Worm (Caenorhabditis elegans): ENCODE measurements around the gene glct-6.

The glct-6 gene

DNA sequence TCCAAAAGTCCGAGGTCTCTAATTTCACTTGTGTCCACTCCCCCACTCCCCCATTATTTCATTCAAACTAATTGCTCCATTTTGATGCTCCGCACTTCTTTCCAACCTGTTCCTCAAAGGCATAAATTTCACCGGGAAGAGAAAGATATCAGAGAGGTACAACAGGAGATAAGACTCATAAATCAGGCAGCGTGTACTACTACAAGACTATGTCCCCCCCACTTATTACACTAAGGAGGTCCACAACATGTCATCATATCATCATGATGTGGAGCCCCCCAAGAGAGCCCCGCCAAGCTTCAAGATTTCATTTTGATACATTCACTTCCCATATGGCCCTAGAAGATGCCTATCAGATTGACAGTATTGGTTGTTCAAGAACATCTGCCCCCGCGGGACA is 18.6 kb upstream of the glct-6 start:
- no peak for TF ChIP-seq him-1 (tag; optimal IDR thresholded peaks at IDR 0.05)
- no peak for TF ChIP-seq dao-5 (tag; optimal IDR thresholded peaks at IDR 0.05)
- no peak for TF ChIP-seq W03F9.2 (tag; optimal IDR thresholded peaks at IDR 0.05)

DNA sequence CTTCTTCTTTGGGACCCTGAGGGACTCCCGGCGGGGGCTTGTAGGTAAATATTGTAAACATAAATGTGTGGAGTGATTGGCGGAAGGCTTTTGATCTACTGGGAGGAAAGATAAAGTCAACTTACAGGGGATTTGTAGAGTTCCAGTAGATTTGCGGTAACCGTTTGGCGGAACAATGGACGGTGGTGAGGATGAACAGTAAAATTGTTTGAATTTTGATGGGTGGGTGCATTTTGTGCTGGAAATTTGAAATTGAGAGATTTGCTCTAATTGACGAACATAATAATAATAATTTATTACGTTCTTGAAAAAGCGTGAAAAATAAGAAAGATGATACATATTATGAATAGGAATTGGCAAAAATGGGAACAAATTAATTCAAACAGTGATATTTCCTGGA is 17.4 kb upstream of the glct-6 start, which contains the start of gene vab-2:
Gene vab-2 (minus strand): TSS at position 238 of the 400 bp plus-strand sequence.
- TF ChIP-seq W03F9.2 (tag; optimal IDR thresholded peaks at IDR 0.05) (no peak), him-1 (tag; optimal IDR thresholded peaks at IDR 0.05) (no peak), dao-5 (tag; optimal IDR thresholded peaks at IDR 0.05) (no peak)

DNA sequence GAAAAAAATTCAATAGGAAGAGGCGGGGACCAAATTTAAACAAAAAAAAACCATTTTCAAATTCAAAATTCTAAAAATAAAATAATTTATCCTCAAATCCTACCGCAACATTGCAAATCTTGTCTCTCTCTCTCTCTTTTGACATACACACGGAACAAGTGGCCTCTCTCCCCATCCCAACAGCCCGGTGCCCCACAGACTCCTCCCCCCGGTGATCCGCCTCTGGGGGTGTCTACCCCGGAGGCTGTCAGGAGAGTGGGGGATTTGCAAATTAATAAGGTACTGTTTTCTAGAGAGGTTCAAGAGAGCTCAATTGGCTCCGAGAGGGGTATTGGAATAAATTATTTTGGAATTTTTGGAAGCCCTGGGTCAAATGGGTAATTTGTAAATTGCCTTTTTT is 16.3 kb upstream of the glct-6 start:
- TF ChIP-seq him-1 (tag; optimal IDR thresholded peaks at IDR 0.05) = no peak
- no peak for TF ChIP-seq dao-5 (tag; optimal IDR thresholded peaks at IDR 0.05)
- TF ChIP-seq W03F9.2 (tag; optimal IDR thresholded peaks at IDR 0.05) = no peak

DNA sequence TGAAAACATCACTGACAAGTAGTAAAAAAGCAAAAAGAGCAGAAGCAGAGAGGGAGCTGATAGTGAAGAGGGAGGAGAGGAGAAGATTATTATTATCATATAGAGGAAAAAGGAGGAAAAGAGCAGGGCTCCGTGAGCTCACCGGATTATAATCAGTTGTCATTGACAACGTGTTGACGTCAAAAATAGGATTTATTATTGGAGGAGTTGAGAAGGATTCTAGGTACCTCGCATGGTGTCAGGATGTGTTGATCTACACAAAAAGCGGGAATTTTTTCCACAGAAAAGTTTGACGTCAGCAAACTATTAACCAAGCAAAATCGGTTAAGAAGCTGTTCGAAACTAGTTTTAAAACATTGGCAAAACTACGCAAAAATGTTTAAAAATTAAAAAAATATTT is 9.8 kb upstream of the glct-6 start:
- TF ChIP-seq dao-5 (tag; optimal IDR thresholded peaks at IDR 0.05) (no peak), him-1 (tag; optimal IDR thresholded peaks at IDR 0.05) (no peak), W03F9.2 (tag; optimal IDR thresholded peaks at IDR 0.05) (no peak)

DNA sequence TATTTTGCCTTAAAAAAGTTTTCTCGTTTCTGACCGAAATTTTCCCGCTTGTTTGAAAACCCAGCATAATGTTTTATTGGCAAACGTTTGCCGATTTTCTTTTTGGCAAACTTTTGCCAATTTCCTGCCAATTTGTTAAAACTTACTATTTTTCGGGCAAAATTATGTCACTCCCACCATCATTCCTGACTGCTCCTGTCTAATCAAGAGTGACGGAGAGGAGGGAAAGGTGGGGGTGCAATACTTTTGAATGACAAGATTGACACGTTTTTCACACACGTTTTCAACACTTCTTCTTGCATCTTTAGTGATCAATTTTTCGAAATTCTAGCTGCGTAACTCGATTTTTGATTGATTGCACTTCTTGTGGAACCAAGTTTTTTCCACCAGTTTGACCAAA is 2.5 kb upstream of the glct-6 start:
- TF ChIP-seq W03F9.2 (tag; optimal IDR thresholded peaks at IDR 0.05) (no peak), dao-5 (tag; optimal IDR thresholded peaks at IDR 0.05) (no peak), him-1 (tag; optimal IDR thresholded peaks at IDR 0.05) (no peak)

DNA sequence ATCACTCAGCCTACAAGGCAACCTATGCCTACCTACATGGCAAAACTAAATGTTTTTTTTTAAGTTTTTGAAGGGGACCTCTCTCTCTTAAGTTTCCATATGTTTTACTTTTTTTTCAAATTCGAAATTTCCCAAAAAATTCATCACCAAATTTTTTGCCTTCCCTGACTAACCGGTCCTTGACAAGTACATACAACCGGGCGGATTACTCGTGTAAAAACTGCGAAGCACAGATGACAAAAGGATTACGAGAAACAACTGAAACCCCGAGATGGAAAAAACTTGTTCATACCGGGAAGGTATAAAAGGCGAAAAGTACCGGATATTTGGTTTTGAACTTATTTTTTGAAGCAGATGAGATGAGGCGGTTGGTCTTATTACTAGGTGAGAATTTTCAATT is 10.4 kb downstream of the glct-6 start, which contains the start of gene K09B3.1:
Gene K09B3.1 (plus strand): TSS at position 301 of the 400 bp plus-strand sequence.
- no peak for TF ChIP-seq W03F9.2 (tag; optimal IDR thresholded peaks at IDR 0.05)
- no peak for TF ChIP-seq dao-5 (tag; optimal IDR thresholded peaks at IDR 0.05)
- no peak for TF ChIP-seq him-1 (tag; optimal IDR thresholded peaks at IDR 0.05)

DNA sequence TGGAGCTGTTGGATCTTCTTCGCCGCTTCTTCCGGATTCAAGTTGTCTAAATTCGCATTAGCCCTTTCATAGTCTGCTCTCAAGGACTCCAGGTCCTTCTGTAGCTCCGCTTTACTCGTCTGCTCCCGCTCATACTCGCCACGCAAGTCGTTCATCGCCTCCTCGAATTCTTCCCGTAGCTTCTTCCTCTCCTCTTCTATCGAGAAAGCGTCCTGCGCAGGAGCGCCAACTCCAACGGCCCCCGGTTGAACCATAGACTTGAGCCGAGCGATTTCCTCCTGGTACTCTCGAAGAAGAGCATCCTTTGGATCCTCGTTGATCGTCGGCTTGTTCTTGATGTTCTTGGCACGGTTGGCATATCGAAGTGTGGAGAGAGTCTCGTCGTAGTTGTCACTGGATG is 13.4 kb downstream of the glct-6 start:
- TF ChIP-seq W03F9.2 (tag; optimal IDR thresholded peaks at IDR 0.05) = no peak
- TF ChIP-seq dao-5 (tag; optimal IDR thresholded peaks at IDR 0.05) = no peak

DNA sequence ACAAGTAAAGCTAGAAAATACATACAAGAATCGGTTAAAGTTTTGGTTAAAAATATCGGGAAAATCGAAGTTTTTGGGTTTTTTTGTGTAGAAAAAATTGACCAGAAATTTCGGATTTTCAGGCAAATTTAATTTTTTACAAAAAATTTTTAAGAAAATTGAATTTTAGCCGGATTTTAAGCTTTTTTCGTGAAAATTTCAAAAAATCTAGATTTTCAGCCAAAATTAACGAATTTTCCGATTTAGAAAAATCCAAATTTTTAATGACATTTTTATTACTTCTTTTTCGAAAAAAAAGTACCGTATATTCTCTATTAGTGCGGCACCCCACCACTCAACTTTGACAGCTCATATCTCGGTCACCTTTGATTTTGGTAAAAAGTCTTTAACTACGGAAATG is 16.9 kb downstream of the glct-6 start, which contains the start of gene osm-3:
Gene osm-3 (minus strand): TSS at position 101 of the 400 bp plus-strand sequence.
- TF ChIP-seq W03F9.2 (tag; optimal IDR thresholded peaks at IDR 0.05) (no peak), dao-5 (tag; optimal IDR thresholded peaks at IDR 0.05) (no peak), him-1 (tag; optimal IDR thresholded peaks at IDR 0.05) (no peak)

DNA sequence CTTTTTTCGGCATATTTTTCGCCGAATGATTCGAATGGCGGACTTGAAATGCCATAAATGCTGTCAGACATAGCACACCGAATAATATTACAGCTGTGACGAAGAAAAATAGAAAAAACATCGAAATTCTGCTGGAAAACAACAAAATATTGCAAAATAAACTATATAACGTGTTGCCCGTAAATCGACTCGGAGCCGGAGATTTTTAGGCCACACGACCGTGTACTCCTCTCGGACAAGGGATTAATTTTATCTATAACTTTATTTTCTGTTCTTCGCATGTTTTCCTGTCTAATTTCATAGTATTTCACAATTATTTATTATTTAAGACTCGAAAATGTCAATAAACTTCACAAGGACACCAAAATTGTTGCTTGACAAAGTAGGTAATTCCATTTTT is 19.2 kb downstream of the glct-6 start, which contains the start of the genes algn-14 and M02B7.2:
Gene algn-14 (minus strand): TSS at position 175 of the 400 bp plus-strand sequence.
Gene M02B7.2 (plus strand): TSS at position 330 of the 400 bp plus-strand sequence.
- TF ChIP-seq him-1 (tag; optimal IDR thresholded peaks at IDR 0.05) (no peak), W03F9.2 (tag; optimal IDR thresholded peaks at IDR 0.05) (peak; percentile 49)

DNA sequence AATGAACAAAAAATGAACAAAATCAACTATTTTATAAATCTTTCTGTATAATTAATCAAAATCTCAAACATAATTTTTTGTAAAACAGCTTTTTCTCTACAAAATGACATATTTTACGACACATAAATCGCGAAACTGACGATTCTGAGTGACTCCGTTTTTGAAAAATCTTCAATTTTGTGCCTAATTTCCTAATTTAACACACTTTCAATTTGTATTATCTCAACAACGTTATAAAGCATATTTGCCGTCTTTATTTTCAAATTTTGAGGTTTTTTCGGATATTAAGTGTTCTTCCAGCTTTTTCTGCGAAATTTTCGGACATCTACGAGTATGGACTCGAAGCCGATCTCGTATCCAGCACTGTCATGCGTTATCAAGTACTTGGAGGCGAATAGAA is 21.2 kb downstream of the glct-6 start, which contains the start of gene fbxc-47:
Gene fbxc-47 (plus strand): TSS at position 301 of the 400 bp plus-strand sequence.
- TF ChIP-seq W03F9.2 (tag; optimal IDR thresholded peaks at IDR 0.05) (no peak), him-1 (tag; optimal IDR thresholded peaks at IDR 0.05) (no peak), dao-5 (tag; optimal IDR thresholded peaks at IDR 0.05) (no peak)

DNA sequence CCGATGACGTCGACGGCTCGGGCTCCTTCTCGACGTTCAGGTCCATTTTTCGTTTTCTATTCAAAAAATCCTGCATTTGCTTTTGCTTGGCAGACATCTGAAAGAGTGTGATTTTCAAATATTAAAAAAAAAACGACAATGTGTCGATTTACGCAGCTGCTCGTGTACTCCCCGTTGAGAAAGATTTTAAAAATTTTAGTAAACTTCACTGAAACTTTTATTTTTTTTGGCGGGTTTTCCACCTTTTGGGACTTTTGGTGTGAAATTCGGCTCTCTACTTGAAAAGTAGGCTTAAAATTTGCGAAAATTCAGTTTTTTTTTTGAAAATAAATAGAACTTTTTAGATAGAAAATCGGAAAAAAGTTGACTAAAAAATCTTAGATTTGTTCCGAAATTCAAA is 23.1 kb downstream of the glct-6 start, which contains the start of gene M02B7.7:
Gene M02B7.7 (minus strand): TSS at position 101 of the 400 bp plus-strand sequence.
- TF ChIP-seq W03F9.2 (tag; optimal IDR thresholded peaks at IDR 0.05) = no peak
- TF ChIP-seq dao-5 (tag; optimal IDR thresholded peaks at IDR 0.05) = no peak
- no peak for TF ChIP-seq him-1 (tag; optimal IDR thresholded peaks at IDR 0.05)

DNA sequence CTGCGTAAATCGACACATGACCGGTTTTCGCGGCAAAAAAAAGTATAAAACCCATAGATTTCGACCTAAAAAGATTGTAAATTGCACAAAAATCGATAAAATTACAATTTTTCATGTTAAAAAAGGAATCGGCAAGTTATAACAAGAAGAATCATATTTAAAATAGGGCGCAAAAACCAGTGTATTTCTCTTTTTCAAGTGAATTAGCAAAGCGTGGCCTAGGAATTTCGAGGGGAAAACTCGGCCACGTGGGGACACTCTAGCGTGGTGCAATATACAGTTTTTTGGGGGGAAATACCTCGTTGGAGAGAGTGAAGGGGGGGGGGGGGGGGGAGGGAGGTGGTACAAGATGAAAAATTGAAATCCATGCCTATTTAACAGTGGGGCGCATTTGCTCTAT is 23.5 kb downstream of the glct-6 start:
- no peak for TF ChIP-seq him-1 (tag; optimal IDR thresholded peaks at IDR 0.05)
- no peak for TF ChIP-seq dao-5 (tag; optimal IDR thresholded peaks at IDR 0.05)
- no peak for TF ChIP-seq W03F9.2 (tag; optimal IDR thresholded peaks at IDR 0.05)

DNA sequence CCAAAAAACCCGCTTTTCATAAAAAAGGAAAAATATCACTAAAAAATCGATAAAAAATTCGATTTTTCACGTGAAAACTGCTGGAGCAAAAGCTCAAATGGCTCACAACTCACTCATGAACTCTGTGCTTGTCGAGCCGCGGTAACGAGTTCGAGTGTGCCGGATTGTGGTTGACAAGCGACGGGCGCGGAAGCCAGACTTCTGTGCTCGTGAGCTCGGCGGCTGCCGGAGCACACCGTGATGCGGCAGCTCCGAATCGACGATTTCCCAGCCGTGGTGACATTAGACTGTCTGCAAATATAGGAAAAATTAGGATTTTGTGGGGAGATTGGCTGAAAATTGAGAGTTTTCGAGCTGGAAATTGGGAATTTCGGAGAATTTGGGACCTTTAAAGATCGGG is 28.8 kb downstream of the glct-6 start:
- no peak for TF ChIP-seq dao-5 (tag; optimal IDR thresholded peaks at IDR 0.05)
- TF ChIP-seq him-1 (tag; optimal IDR thresholded peaks at IDR 0.05) = no peak
- no peak for TF ChIP-seq W03F9.2 (tag; optimal IDR thresholded peaks at IDR 0.05)

DNA sequence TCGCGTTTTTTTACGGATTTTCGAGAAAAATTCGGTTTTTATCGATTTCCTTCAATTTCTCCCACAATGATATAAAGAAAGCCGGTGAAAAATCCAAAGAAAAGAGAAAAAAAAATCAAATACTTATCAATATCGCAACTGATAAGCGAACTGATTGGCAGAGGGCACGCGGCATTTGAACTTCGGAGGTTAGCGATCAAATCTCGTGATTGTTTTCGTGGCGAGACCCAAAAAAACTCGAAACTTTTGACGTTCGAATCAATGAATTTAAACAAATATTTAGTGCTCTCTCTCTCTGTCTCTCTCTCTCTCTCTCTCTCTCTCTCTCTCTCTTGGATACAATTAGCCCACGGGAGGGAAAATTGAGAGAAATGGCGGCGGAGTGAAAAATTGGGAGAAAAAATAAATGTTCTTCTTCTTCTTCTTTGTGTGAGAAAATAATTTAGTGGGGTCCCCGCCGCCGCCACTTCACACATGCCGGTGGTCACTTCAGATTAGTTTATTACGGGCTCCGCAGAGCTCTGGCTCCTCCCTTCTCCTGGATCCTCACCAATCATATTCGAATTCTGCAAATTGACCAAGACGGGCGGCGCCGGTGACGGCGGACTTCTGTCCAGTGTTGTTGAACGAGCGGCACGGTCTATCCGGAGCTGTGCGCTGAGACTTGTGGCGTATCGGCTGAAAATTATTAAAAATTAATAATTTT is 30.7 kb downstream of the glct-6 start:
- TF ChIP-seq dao-5 (tag; optimal IDR thresholded peaks at IDR 0.05) = no peak
- no peak for TF ChIP-seq W03F9.2 (tag; optimal IDR thresholded peaks at IDR 0.05)
- no peak for TF ChIP-seq him-1 (tag; optimal IDR thresholded peaks at IDR 0.05)

DNA sequence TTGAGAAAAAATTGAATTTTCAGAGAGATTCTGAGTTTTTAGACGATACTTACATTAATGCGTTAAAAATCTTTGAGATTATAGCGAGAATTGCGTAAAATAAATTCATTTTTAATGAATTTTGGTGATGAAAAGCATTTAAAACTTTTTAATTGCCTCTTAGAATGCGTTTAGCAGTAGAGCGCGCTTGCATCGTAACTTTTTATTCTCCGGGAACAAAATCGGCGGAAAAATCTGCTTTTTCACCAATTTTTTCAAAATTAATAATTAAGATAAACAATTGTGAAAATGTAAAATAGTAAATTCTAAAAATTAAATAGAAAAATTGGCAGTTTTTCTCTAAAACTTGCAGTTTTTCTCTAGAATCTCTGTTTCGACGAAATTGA is 31.2 kb downstream of the glct-6 start:
- TF ChIP-seq W03F9.2 (tag; optimal IDR thresholded peaks at IDR 0.05) (no peak), dao-5 (tag; optimal IDR thresholded peaks at IDR 0.05) (no peak), him-1 (tag; optimal IDR thresholded peaks at IDR 0.05) (no peak)
